Fruit fly (Drosophila melanogaster): ENCODE measurements around the gene RpS19a.

The RpS19a gene

DNA sequence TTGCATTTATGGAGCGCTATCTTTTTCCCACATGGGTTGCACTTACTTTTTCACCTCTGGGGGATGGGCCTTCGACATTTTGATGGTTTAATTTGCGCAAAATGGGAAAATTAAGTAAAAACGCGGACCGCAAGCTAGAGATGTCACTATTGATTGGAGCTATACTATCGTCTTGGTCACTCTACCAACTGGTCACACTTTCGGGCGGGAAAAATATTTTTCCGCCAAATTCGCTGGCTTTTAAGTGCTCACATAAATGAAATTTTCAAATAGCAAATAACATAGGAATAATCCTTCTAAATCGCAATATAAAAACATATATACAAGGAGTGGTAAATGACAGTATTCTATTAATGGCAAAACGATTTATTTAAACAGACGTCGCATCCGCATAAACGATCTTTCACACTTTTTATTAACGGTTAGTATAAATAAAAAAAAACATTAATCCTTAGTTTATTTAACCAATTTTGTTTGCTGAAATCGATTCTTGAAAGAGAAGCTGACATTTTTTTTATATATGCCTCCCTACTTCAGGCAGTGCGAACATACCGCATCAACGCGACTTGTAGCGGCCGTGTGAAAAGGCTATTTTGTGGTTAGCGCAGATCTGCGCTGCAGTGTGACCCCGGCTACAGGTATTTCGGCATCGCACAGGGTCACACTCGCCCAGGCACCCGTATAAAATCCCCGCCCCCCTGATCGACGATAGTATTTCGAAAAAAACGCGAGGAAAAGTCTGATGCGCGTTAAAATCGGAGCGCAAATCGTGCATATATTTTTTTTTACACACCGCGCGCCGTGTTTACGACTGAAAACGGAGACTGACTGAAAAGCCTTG lies 2.8 kb downstream of the RpS19a start, which contains the start of the genes SNRPG and mthl1 (continued):
- TF ChIP-seq CG18764 (GFP tag; optimal IDR thresholded peaks at IDR 0.05): peak; percentile 59
- TF ChIP-seq Lim3 (GFP tag; IDR thresholded peaks at IDR 0.05): peak; percentile 70
- TF ChIP-seq Ets65A (GFP tag): peak; percentile 99
- TF ChIP-seq da (GFP tag; optimal IDR thresholded peaks at IDR 0.05): peak; percentile 43
- peak; percentile 94 for TF ChIP-seq ase (GFP tag; IDR thresholded peaks at IDR 0.05)
- TF ChIP-seq CG10462 (GFP tag; optimal IDR thresholded peaks at IDR 0.05): peak; percentile 38
- TF ChIP-seq CG17568 (GFP tag; optimal IDR thresholded peaks at IDR 0.05): no peak
- peak; percentile 83 for TF ChIP-seq CG31224 (GFP tag; IDR thresholded peaks at IDR 0.05)
- peak; percentile 51 for TF ChIP-seq CG16863 (GFP tag; optimal IDR thresholded peaks at IDR 0.05)
- TF ChIP-seq NK7.1 (GFP tag; optimal IDR thresholded peaks at IDR 0.05): peak; percentile 58
- TF ChIP-seq Scr (GFP tag; IDR thresholded peaks at IDR 0.05; ENCODE audit: partially characterized antibody): peak; percentile 74
- peak; percentile 87 for TF ChIP-seq CG11085 (GFP tag; IDR thresholded peaks at IDR 0.05)
- peak; percentile 76 for TF ChIP-seq danr (GFP tag; IDR thresholded peaks at IDR 0.05)
- TF ChIP-seq CG34422 (GFP tag; IDR thresholded peaks at IDR 0.05): peak; percentile 96
- peak; percentile 85 for TF ChIP-seq Usf (GFP tag; optimal IDR thresholded peaks at IDR 0.05)
- peak; percentile 76; the same call in 1 of the 2 replicates for TF ChIP-seq CG32767 (GFP tag; IDR thresholded peaks at IDR 0.05)
- peak; percentile 46; the same call in 1 of the 2 replicates for TF ChIP-seq ato (GFP tag; IDR thresholded peaks at IDR 0.05; ENCODE audit: partially characterized antibody)
- TF ChIP-seq CG2678 (tag; optimal IDR thresholded peaks at IDR 0.05): peak; percentile 78
- TF ChIP-seq Ssrp (tag; optimal IDR thresholded peaks at IDR 0.05): peak; percentile 79
- peak; percentile 64 for TF ChIP-seq CG17385 (GFP tag; optimal IDR thresholded peaks at IDR 0.05)
- TF ChIP-seq CG12744 (GFP tag; optimal IDR thresholded peaks at IDR 0.05): peak; percentile 3
- TF ChIP-seq D19A (tag; optimal IDR thresholded peaks at IDR 0.05): no peak
- peak; percentile 93 for TF ChIP-seq H2.0 (GFP tag; IDR thresholded peaks at IDR 0.05)
- TF ChIP-seq scrt (GFP tag; optimal IDR thresholded peaks at IDR 0.05): no peak
- no peak; the same call in 1 of the 2 replicates for TF ChIP-seq onecut (GFP tag; IDR thresholded peaks at IDR 0.05)
- peak; percentile 54 for TF ChIP-seq CG12104 (GFP tag; optimal IDR thresholded peaks at IDR 0.05)
- TF ChIP-seq Ada2b (GFP tag; IDR thresholded peaks at IDR 0.05): peak; percentile 84
- TF ChIP-seq CG11247 (GFP tag; IDR thresholded peaks at IDR 0.05): peak; percentile 91
- TF ChIP-seq cato (GFP tag; optimal IDR thresholded peaks at IDR 0.05; ENCODE audit: borderline replicate concordance): peak; percentile 62
- TF ChIP-seq MESR4 (GFP tag; optimal IDR thresholded peaks at IDR 0.05): peak; percentile 34
- no peak for TF ChIP-seq kni (GFP tag; optimal IDR thresholded peaks at IDR 0.05)
- peak; percentile 17 for TF ChIP-seq CG5180 (GFP tag; optimal IDR thresholded peaks at IDR 0.05)
- peak; percentile 13 for TF ChIP-seq Spps (tag; optimal IDR thresholded peaks at IDR 0.05)
- TF ChIP-seq Atf-2 (GFP tag; optimal IDR thresholded peaks at IDR 0.05): peak; percentile 77
- peak; percentile 94 for TF ChIP-seq ranshi (GFP tag; IDR thresholded peaks at IDR 0.05)
- peak; percentile 77 for TF ChIP-seq CG10959 (GFP tag; IDR thresholded peaks at IDR 0.05)
- no peak for TF ChIP-seq ftz-f1 (GFP tag; optimal IDR thresholded peaks at IDR 0.05)
- TF ChIP-seq CG17912 (GFP tag; optimal IDR thresholded peaks at IDR 0.05): no peak
- TF ChIP-seq CG13775 (GFP tag; optimal IDR thresholded peaks at IDR 0.05): peak; percentile 81
- peak; percentile 83 for TF ChIP-seq CG16815 (GFP tag; optimal IDR thresholded peaks at IDR 0.05)
- TF ChIP-seq sc (optimal IDR thresholded peaks at IDR 0.05): no peak
- peak; percentile 25 for TF ChIP-seq sc (GFP tag; optimal IDR thresholded peaks at IDR 0.05)
- TF ChIP-seq Optix (GFP tag; IDR thresholded peaks at IDR 0.05): peak; percentile 89
- peak; percentile 69 for TF ChIP-seq CG17359 (tag; optimal IDR thresholded peaks at IDR 0.05)
- peak; percentile 89 for TF ChIP-seq klu (GFP tag; IDR thresholded peaks at IDR 0.05)
- TF ChIP-seq CG4617 (GFP tag; optimal IDR thresholded peaks at IDR 0.05; ENCODE audit: borderline replicate concordance): peak; percentile 34
- TF ChIP-seq PHDP (tag; optimal IDR thresholded peaks at IDR 0.05): peak; percentile 53
- peak; percentile 76 for TF ChIP-seq CG10147 (GFP tag; optimal IDR thresholded peaks at IDR 0.05)
- no peak for TF ChIP-seq CG11398 (GFP tag; optimal IDR thresholded peaks at IDR 0.05)
